Fruit fly (Drosophila melanogaster): Measurements from ENCODE around the gene CG11069.

CG11069 gene

dm6 chr3R:24917814-24918636 lies 23.5 kb downstream of the CG11069 start, which contains the start of the genes PIG-S, sud1 and CG11168 (continued):
- TF ChIP-seq Fer3 (tag; optimal IDR thresholded peaks at IDR 0.05) (no peak), Xrp1 (GFP tag; IDR thresholded peaks at IDR 0.05) (peak; percentile 68), oc (tag; optimal IDR thresholded peaks at IDR 0.05) (no peak), CG10979 (tag; optimal IDR thresholded peaks at IDR 0.05) (peak; percentile 57), Lpt (GFP tag; optimal IDR thresholded peaks at IDR 0.05) (no peak), Dip3 (GFP tag; optimal IDR thresholded peaks at IDR 0.05) (no peak), HmgZ (tag; optimal IDR thresholded peaks at IDR 0.05) (peak; percentile 64), Nf-YC (tag; optimal IDR thresholded peaks at IDR 0.05) (no peak), CG30020 (tag; optimal IDR thresholded peaks at IDR 0.05) (no peak), Tbp (GFP tag; optimal IDR thresholded peaks at IDR 0.05) (no peak), Sox102F (GFP tag; optimal IDR thresholded peaks at IDR 0.05) (no peak), emc (GFP tag; optimal IDR thresholded peaks at IDR 0.05) (no peak), Atf6 (GFP tag; IDR thresholded peaks at IDR 0.05) (peak; percentile 35; the same call in 1 of the 2 replicates), CG10654 (GFP tag; optimal IDR thresholded peaks at IDR 0.05) (peak; percentile 49), dimm (GFP tag; IDR thresholded peaks at IDR 0.05) (no peak), Doc2 (GFP tag; IDR thresholded peaks at IDR 0.05) (no peak), CkIIα-i1 (GFP tag; IDR thresholded peaks at IDR 0.05) (no peak), fd3F (GFP tag; optimal IDR thresholded peaks at IDR 0.05) (peak; percentile 30), CG18619 (GFP tag; optimal IDR thresholded peaks at IDR 0.05) (no peak), Dp (GFP tag; optimal IDR thresholded peaks at IDR 0.05) (no peak), CG3838 (GFP tag; optimal IDR thresholded peaks at IDR 0.05) (peak; percentile 18), sens-2 (GFP tag; IDR thresholded peaks at IDR 0.05) (no peak), Fer2 (tag; optimal IDR thresholded peaks at IDR 0.05) (peak; percentile 34), CG18764 (GFP tag; optimal IDR thresholded peaks at IDR 0.05) (peak; percentile 34), pan (optimal IDR thresholded peaks at IDR 0.05) (no peak), pan (GFP tag; optimal IDR thresholded peaks at IDR 0.05 in 1 of 2, IDR thresholded peaks at IDR 0.05 in 1 of 2) (peak in 1 of 2 experiments; percentile 62), rib (GFP tag; IDR thresholded peaks at IDR 0.05) (no peak), her (GFP tag; optimal IDR thresholded peaks at IDR 0.05) (no peak), Neu2 (GFP tag; optimal IDR thresholded peaks at IDR 0.05; ENCODE audit: borderline replicate concordance) (no peak), sisA (GFP tag; IDR thresholded peaks at IDR 0.05) (peak; percentile 47; the same call in 1 of the 2 replicates), cg (GFP tag; optimal IDR thresholded peaks at IDR 0.05) (no peak), lmd (GFP tag; IDR thresholded peaks at IDR 0.05) (peak; percentile 80), chn (GFP tag; optimal IDR thresholded peaks at IDR 0.05) (no peak), E2f2 (GFP tag; IDR thresholded peaks at IDR 0.05) (peak; percentile 26; the same call in 1 of the 2 replicates), CG17385 (GFP tag; optimal IDR thresholded peaks at IDR 0.05) (peak; percentile 35), Elba2 (GFP tag; optimal IDR thresholded peaks at IDR 0.05) (peak; percentile 41), pb (GFP tag; optimal IDR thresholded peaks at IDR 0.05) (no peak), fru (optimal IDR thresholded peaks at IDR 0.05) (no peak), HLH54F (GFP tag; optimal IDR thresholded peaks at IDR 0.05) (peak; percentile 7), CG17912 (GFP tag; optimal IDR thresholded peaks at IDR 0.05) (no peak), tio (GFP tag; optimal IDR thresholded peaks at IDR 0.05) (no peak), unpg (GFP tag; optimal IDR thresholded peaks at IDR 0.05) (peak; percentile 68), salm (tag; optimal IDR thresholded peaks at IDR 0.05) (peak; percentile 17), CG43689 (GFP tag; IDR thresholded peaks at IDR 0.05) (no peak), gt (GFP tag; IDR thresholded peaks at IDR 0.05) (no peak), ewg (GFP tag; optimal IDR thresholded peaks at IDR 0.05) (no peak), CG2678 (tag; optimal IDR thresholded peaks at IDR 0.05) (no peak), odd (GFP tag; optimal IDR thresholded peaks at IDR 0.05) (no peak), CG10543 (GFP tag; optimal IDR thresholded peaks at IDR 0.05) (peak; percentile 20), ind (GFP tag; optimal IDR thresholded peaks at IDR 0.05) (peak; percentile 73), Rfx (GFP tag; IDR thresholded peaks at IDR 0.05) (peak; percentile 79)
